Worm (Caenorhabditis elegans) whole organism, early embryonic: ENCODE data around the gene ZK742.6.
A peak's percentile ranks its signal among the peaks of the same experiment; 100 is the strongest.

Experiments used
- B0310.2 ChIP-seq: sonication (generic microtip); optimal IDR thresholded peaks from 2 replicates; lab custom pipeline; 2016; ENCODE audit warnings: mild to moderate bottlenecking, missing genetic modification characterization, missing compliant biosample characterization
- F13C5.2 ChIP-seq: sonication (generic microtip); optimal IDR thresholded peaks from 2 replicates; lab custom pipeline; 2017; ENCODE audit warnings: mild to moderate bottlenecking, missing genetic modification characterization, inconsistent platforms, missing compliant biosample characterization
- aly-1 ChIP-seq: sonication (generic microtip); optimal IDR thresholded peaks from 2 replicates; lab custom pipeline; 2016; ENCODE audit warnings: missing genetic modification characterization, missing compliant biosample characterization
- ama-1 ChIP-seq: fragments of 150-350 bp; optimal IDR thresholded peaks from 2 replicates; lab custom pipeline; 2014
- ceh-13 ChIP-seq: fragments of 200-800 bp; sonication (Bioruptor generic); optimal IDR thresholded peaks from 2 replicates; lab custom pipeline; 2018; ENCODE audit warnings: mild to moderate bottlenecking, missing genetic modification characterization, missing compliant biosample characterization
- ceh-36 ChIP-seq: sonication (generic microtip); optimal IDR thresholded peaks from 2 replicates; lab custom pipeline; 2016; ENCODE audit warnings: missing genetic modification characterization, inconsistent platforms, missing compliant biosample characterization
- ets-7 ChIP-seq: sonication (generic microtip); optimal IDR thresholded peaks from 2 replicates; lab custom pipeline; 2016; ENCODE audit warnings: missing genotype, missing genetic modification characterization, missing compliant biosample characterization
- flt-1 ChIP-seq: fragments of 200-800 bp; sonication (Bioruptor generic); IDR thresholded peaks from 2 replicates; pipeline ENCODE4 v1.3.6; 2022; ENCODE audit warnings: missing genetic modification characterization, missing compliant biosample characterization
- hmbx-1 ChIP-seq: sonication (generic microtip); optimal IDR thresholded peaks from 2 replicates; lab custom pipeline; 2016; ENCODE audit warnings: mild to moderate bottlenecking, missing genetic modification characterization, missing compliant biosample characterization
- hmg-4 ChIP-seq: fragments of 200-800 bp; sonication (Bioruptor generic); optimal IDR thresholded peaks from 2 replicates; lab custom pipeline; 2018; ENCODE audit warnings: mild to moderate bottlenecking, missing genetic modification characterization, missing compliant biosample characterization
- hnd-1 ChIP-seq: sonication (generic microtip); optimal IDR thresholded peaks from 2 replicates; lab custom pipeline; 2016; ENCODE audit warnings: missing genetic modification characterization, missing compliant biosample characterization
- pes-1 ChIP-seq: fragments of 200-800 bp; sonication (Bioruptor generic); IDR thresholded peaks from 2 replicates; pipeline ENCODE4 v1.3.6; 2022; ENCODE audit warnings: missing genetic modification reagents, missing genetic modification characterization, missing compliant biosample characterization
- scrt-1 ChIP-seq: fragments of 200-800 bp; sonication (Bioruptor generic); IDR thresholded peaks from 2 replicates; pipeline ENCODE4 v1.3.6; 2022; ENCODE audit warnings: missing genetic modification characterization, missing compliant biosample characterization
- sea-1 ChIP-seq: fragments of 200-800 bp; sonication (Bioruptor generic); conservative IDR thresholded peaks from 2 replicates; pipeline ENCODE4 v1.3.6; 2022; ENCODE audit warnings: missing genetic modification characterization, missing compliant biosample characterization
- tbx-11 ChIP-seq: fragments of 200-800 bp; sonication (Bioruptor generic); IDR thresholded peaks from 2 replicates; pipeline ENCODE4 v1.3.6; 2022; ENCODE audit warnings: missing genetic modification characterization, missing compliant biosample characterization
- tbx-37 ChIP-seq: fragments of 200-800 bp; sonication (Bioruptor generic); conservative IDR thresholded peaks from 2 replicates; pipeline ENCODE4 v1.3.6; 2022; ENCODE audit warnings: missing genetic modification reagents, missing genetic modification characterization, missing compliant biosample characterization
- tra-4 ChIP-seq: sonication (generic microtip); optimal IDR thresholded peaks from 2 replicates; lab custom pipeline; 2017; ENCODE audit warnings: missing genetic modification characterization, missing compliant biosample characterization

Gene ZK742.6

DNA sequence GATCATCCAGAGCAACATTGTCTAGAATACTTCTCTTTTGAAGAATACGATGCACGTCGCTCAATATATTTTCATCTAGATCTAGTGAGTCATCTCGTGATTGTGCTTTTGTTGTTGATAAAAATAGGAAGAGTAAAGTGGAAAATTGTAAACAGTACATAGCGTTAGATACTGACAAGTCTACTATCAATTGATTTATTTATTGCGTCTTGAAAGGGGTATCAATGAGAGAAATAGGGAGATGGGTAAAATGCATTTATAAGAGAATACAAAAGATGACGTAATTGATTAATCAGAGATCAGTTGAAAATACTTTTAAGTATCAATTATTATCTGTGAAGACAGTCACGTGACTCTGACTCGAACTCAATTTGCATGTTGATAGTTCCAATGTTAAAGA lies 22.2 kb upstream of the ZK742.6 start, which contains the start of gene txt-5:
Gene txt-5 (minus strand): TSS at position 224 of the 400 bp plus-strand sequence.
- TF ChIP-seq tbx-11 (GFP tag; lab: Robert Waterston, UW) = no peak
- TF ChIP-seq hmg-4 (GFP tag; lab: Kevin White, UChicago) = no peak
- no peak for TF ChIP-seq ama-1 (lab: Kevin White, UChicago)
- TF ChIP-seq tra-4 (tag; lab: Kevin White, UChicago) = no peak
- TF ChIP-seq aly-1 (tag; lab: Kevin White, UChicago) = no peak

DNA sequence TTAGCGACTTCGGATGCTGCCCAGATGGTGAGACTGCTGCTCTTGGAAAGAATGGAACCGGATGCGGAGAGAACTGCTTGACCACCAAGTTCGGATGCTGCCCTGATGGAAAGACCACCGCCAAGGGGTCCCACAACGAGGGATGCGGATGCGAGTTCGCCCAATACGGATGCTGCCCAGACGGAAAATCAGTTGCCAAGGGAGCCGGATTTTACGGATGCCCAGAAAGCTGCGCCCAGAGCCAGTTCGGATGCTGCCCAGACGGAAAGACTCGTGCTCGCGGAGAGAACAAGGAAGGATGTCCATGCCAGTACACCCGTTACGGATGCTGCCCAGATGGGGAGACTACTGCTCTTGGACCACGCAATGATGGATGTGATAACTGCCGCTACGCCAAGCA lies 16.2 kb upstream of the ZK742.6 start:
- TF ChIP-seq ama-1 (lab: Kevin White, UChicago) = no peak
- no peak for TF ChIP-seq ceh-13 (GFP tag; lab: Kevin White, UChicago)
- no peak for TF ChIP-seq sea-1 (GFP tag; lab: Robert Waterston, UW)
- TF ChIP-seq ceh-36 (tag; lab: Kevin White, UChicago) = no peak
- TF ChIP-seq hmbx-1 (tag; lab: Kevin White, UChicago) = no peak
- TF ChIP-seq tra-4 (tag; lab: Kevin White, UChicago) = no peak

DNA sequence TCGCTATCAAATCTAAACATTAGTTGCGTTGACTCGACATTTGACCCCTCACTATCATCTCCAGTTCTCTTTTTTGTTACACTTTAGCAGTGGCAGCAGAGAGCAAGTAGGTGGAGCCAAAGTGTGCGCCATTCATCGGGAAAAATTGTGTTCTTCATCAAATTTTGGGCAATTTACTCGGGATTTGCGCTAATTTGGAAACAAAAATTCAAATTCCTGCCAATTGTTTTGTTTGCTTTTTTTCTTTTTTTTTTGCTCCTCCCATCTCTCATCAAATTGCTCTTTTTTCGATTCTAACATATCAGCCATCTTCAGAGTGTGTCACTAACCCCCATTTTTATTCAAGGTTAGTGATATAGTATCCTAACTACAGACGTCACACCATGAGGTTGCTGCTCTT lies 12.2 kb upstream of the ZK742.6 start, which contains the start of gene mig-6:
Gene mig-6 (plus strand): TSS at position 301 of the 400 bp plus-strand sequence.
- TF ChIP-seq tbx-11 (GFP tag; lab: Robert Waterston, UW) (no peak), F13C5.2 (no peak)

DNA sequence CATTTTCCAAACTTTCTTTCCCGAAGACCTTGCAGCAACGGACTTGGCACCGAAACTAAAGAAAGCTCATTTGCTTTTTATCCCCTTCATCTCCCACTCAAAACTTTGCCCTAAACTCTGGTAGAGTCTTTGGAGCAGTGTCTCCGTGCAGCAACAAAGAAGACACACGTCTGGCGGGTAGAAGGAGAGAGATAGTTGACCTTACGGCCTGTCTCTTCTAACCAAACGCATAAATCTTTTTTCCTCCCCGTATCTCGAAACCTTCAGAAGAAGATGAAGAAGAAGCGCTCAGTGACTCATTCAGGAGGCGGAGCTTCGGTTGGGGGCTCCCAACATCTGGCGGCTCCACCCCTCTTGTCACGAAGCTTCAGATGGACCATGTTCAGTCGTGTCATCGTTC lies 11.6 kb upstream of the ZK742.6 start:
- no peak for TF ChIP-seq flt-1
- TF ChIP-seq B0310.2 (tag; lab: Kevin White, UChicago) = no peak
- TF ChIP-seq hnd-1 (tag; lab: Kevin White, UChicago) = no peak
- no peak for TF ChIP-seq F13C5.2
- TF ChIP-seq tra-4 (tag; lab: Kevin White, UChicago) = no peak
- no peak for TF ChIP-seq aly-1 (tag; lab: Kevin White, UChicago)
- TF ChIP-seq ets-7 (tag; lab: Kevin White, UChicago) = no peak
- TF ChIP-seq ceh-13 (GFP tag; lab: Kevin White, UChicago) = no peak
- TF ChIP-seq tbx-37 = no peak
- no peak for TF ChIP-seq pes-1 (GFP tag; lab: Robert Waterston, UW)
- no peak for TF ChIP-seq ama-1 (lab: Kevin White, UChicago)

DNA sequence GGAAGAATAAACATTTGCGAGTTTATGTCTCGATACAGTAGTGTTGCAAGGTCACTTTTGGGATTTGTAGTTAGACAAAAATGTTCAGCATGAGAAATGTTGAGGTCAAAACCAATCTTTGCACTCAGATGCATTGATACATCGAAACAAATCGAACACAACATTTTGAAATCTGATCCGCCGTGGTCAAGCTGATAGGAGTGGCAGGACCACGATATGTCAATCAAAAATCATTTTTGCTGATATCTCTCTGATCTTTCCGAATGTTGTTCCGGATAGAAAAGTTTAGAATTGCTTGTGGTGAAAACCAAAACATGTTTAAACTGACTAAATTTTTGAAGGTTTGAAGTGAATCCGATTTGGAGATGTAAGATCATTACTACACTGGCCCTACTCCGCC lies 11.1 kb upstream of the ZK742.6 start:
- TF ChIP-seq sea-1 (GFP tag; lab: Robert Waterston, UW) (no peak), scrt-1 (GFP tag; lab: Robert Waterston, UW) (no peak), aly-1 (tag; lab: Kevin White, UChicago) (no peak), pes-1 (GFP tag; lab: Robert Waterston, UW) (no peak), ets-7 (tag; lab: Kevin White, UChicago) (no peak), ceh-13 (GFP tag; lab: Kevin White, UChicago) (no peak), flt-1 (no peak)

DNA sequence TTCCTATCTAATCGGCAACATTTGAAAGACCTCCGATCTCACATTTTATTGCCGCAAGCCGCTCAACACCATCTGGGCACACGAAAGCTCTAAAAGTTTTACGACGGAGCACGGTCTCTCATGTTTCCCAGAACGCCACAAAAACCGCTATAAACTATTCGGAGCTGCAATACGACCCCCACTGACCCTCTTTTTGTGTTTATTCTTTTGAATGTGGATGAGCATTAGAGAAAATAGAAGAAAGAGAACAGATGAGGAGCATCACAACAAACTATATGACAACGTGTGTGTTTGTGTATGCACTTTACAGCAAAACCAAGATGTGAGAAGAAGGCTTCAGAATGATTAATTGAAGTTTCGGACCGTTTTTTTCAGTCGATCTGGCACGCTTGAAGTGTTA lies 9.4 kb upstream of the ZK742.6 start:
- no peak for TF ChIP-seq tra-4 (tag; lab: Kevin White, UChicago)
- TF ChIP-seq pes-1 (GFP tag; lab: Robert Waterston, UW) = no peak
- TF ChIP-seq B0310.2 (tag; lab: Kevin White, UChicago) = no peak
- TF ChIP-seq F13C5.2 = no peak
- TF ChIP-seq hmg-4 (GFP tag; lab: Kevin White, UChicago) = no peak
- TF ChIP-seq aly-1 (tag; lab: Kevin White, UChicago) = no peak
- TF ChIP-seq tbx-37 = no peak
- TF ChIP-seq ceh-13 (GFP tag; lab: Kevin White, UChicago) = no peak
- no peak for TF ChIP-seq flt-1
- TF ChIP-seq hmbx-1 (tag; lab: Kevin White, UChicago) = no peak
- no peak for TF ChIP-seq ceh-36 (tag; lab: Kevin White, UChicago)
- TF ChIP-seq ets-7 (tag; lab: Kevin White, UChicago) = no peak
- no peak for TF ChIP-seq tbx-11 (GFP tag; lab: Robert Waterston, UW)
- TF ChIP-seq scrt-1 (GFP tag; lab: Robert Waterston, UW) = no peak
- TF ChIP-seq hnd-1 (tag; lab: Kevin White, UChicago) = no peak
- TF ChIP-seq sea-1 (GFP tag; lab: Robert Waterston, UW) = no peak
- no peak for TF ChIP-seq ama-1 (lab: Kevin White, UChicago)

DNA sequence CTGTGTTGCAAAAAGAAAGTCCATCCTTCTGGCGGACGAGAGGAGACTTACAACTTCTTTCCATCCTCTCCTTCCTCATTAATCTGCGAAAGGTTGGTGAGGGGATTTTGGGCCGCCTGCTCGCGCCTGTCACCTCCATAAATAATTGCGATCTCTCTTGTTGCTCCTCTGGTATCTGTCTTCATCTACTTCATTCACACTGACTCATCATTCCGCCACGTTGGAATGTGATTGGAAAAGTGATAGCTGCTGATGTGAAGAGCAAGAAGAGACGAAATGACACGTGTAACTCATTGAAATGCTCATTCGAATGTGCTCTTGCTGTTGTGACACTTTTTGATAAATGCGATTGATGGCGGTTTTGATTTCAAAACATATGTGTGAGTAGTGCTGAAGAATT lies 7.9 kb upstream of the ZK742.6 start:
- TF ChIP-seq hmg-4 (GFP tag; lab: Kevin White, UChicago) (no peak), aly-1 (tag; lab: Kevin White, UChicago) (no peak), F13C5.2 (no peak), ets-7 (tag; lab: Kevin White, UChicago) (no peak), hmbx-1 (tag; lab: Kevin White, UChicago) (no peak), tbx-37 (no peak), ceh-36 (tag; lab: Kevin White, UChicago) (no peak), pes-1 (GFP tag; lab: Robert Waterston, UW) (no peak), B0310.2 (tag; lab: Kevin White, UChicago) (no peak)

DNA sequence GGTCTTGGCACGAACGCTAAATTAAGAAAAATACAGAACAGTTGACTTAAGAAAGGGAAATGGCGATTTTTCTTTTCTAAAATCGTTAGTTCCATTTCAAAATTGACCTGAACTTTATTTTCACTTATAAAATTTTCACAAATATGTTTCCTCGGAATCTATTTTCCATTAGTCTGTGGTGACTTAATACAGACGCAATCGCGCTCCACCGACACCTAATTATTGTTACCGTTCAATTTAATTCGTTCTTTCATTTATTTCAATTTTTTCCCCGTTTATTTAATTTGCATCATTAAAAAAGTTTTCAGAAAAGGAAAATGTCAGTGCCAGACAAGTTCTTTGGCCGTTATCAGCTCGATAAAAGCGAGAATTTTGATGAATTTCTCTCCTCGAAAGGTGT lies 5.5 kb upstream of the ZK742.6 start, which contains the start of gene lbp-4:
Gene lbp-4 (plus strand): TSS at position 309 of the 400 bp plus-strand sequence.
- peak; percentile 3 for TF ChIP-seq ets-7 (tag; lab: Kevin White, UChicago)
- no peak for TF ChIP-seq pes-1 (GFP tag; lab: Robert Waterston, UW)
- peak; percentile 4; the same call in 1 of the 2 replicates for TF ChIP-seq flt-1
